Worm (Caenorhabditis elegans) whole organism, L4 larva: ENCODE results near the gene R10D12.10.

Experiments
- F49E8.2 ChIP-seq: sonication (generic microtip); optimal IDR thresholded peaks from 2 replicates; lab custom pipeline; 2016; ENCODE audit warnings: missing compliant biosample characterization, mild to moderate bottlenecking, missing genetic modification characterization, borderline replicate concordance
- aha-1 ChIP-seq: fragments of 150-350 bp; peaks from one replicate; lab custom pipeline; 2014; ENCODE audit warnings: missing biosample characterization, missing genetic modification characterization
- daf-16 ChIP-seq, 3 experiments: sonication (generic microtip); optimal IDR thresholded peaks; 2 replicates each; lab custom pipeline; 2016 to 2017; ENCODE audit warnings: missing genetic modification characterization in 3 of 3, missing genetic modification reagents in 3 of 3, mild to moderate bottlenecking in 2 of 3, missing compliant biosample characterization in 2 of 3, missing biosample characterization in 1 of 3, moderate library complexity in 1 of 3
- fkh-10 ChIP-seq: fragments of 150-350 bp; optimal IDR thresholded peaks from 2 replicates; lab custom pipeline; 2014; ENCODE audit warnings: missing biosample characterization, missing genetic modification reagents, missing genetic modification characterization
- lin-13 ChIP-seq: fragments of 150-350 bp; optimal IDR thresholded peaks from 2 replicates; lab custom pipeline; 2014; ENCODE audit warnings: missing biosample characterization, missing genetic modification reagents, missing genetic modification characterization
- lin-29 ChIP-seq: fragments of 200-800 bp; sonication (Bioruptor generic); IDR thresholded peaks from 2 replicates; pipeline ENCODE4 v1.3.6; 2022; ENCODE audit warnings: missing genetic modification reagents, missing genetic modification characterization, missing compliant biosample characterization
- mxl-2 ChIP-seq: fragments of 200-800 bp; sonication (Bioruptor generic); conservative IDR thresholded peaks from 2 replicates; pipeline ENCODE4 v1.3.6; 2022; ENCODE audit warnings: missing genetic modification reagents, missing genetic modification characterization, missing compliant biosample characterization
- nhr-10 ChIP-seq: fragments of 150-350 bp; optimal IDR thresholded peaks from 2 replicates; lab custom pipeline; 2014; ENCODE audit warnings: missing biosample characterization, missing genetic modification characterization
- nhr-237 ChIP-seq: sonication (generic microtip); optimal IDR thresholded peaks from 2 replicates; lab custom pipeline; 2017; ENCODE audit warnings: missing biosample characterization, missing genetic modification characterization
- nhr-41 ChIP-seq: fragments of 200-800 bp; sonication (Bioruptor generic); IDR thresholded peaks from 2 replicates; pipeline ENCODE4 v1.3.6; 2022; ENCODE audit warnings: missing genetic modification reagents, missing genetic modification characterization, missing compliant biosample characterization
- nhr-77 ChIP-seq: fragments of 150-350 bp; optimal IDR thresholded peaks from 2 replicates; lab custom pipeline; 2014; ENCODE audit warnings: missing biosample characterization, missing genetic modification characterization
- rbr-2 ChIP-seq: sonication (generic microtip); optimal IDR thresholded peaks from 2 replicates; lab custom pipeline; 2016; ENCODE audit warnings: missing genotype, missing genetic modification characterization, missing compliant biosample characterization
- skn-1 ChIP-seq: fragments of 150-350 bp; optimal IDR thresholded peaks from 2 replicates; lab custom pipeline; 2014; ENCODE audit warnings: missing biosample characterization, missing genetic modification characterization
- zfp-3 ChIP-seq: fragments of 200-800 bp; sonication (Bioruptor generic); conservative IDR thresholded peaks from 2 replicates; pipeline ENCODE4 v1.3.6; 2022; ENCODE audit warnings: missing genetic modification reagents, missing genetic modification characterization, missing compliant biosample characterization

ce11 chrV:13908916-13909176 is 49.3 kb downstream of the R10D12.10 start, which contains the start of gene C06B3.6:
- TF ChIP-seq nhr-10 (tag; lab: Kevin White, UChicago), result no peak
- no peak for TF ChIP-seq rbr-2 (tag; lab: Kevin White, UChicago)
- no peak for TF ChIP-seq zfp-3 (GFP tag; lab: Robert Waterston, UW)
- no peak for TF ChIP-seq skn-1 (tag; lab: Kevin White, UChicago)
- TF ChIP-seq mxl-2 (GFP tag; lab: Robert Waterston, UW), result no peak
- TF ChIP-seq daf-16 (GFP tag; optimal IDR thresholded peaks at IDR 0.05; lab: Kevin White, UChicago), result no peak
- TF ChIP-seq daf-16 (tag; optimal IDR thresholded peaks at IDR 0.05; lab: Kevin White, UChicago), result no peak
- no peak for TF ChIP-seq nhr-77 (tag; lab: Kevin White, UChicago)
- TF ChIP-seq aha-1 (tag; lab: Kevin White, UChicago), result peak; percentile 95
- TF ChIP-seq F49E8.2 (tag; lab: Kevin White, UChicago), result no peak
- TF ChIP-seq fkh-10 (GFP tag; lab: Kevin White, UChicago), result no peak
- TF ChIP-seq lin-13, result no peak
- TF ChIP-seq lin-29 (GFP tag; lab: Robert Waterston, UW), result no peak
- no peak for TF ChIP-seq nhr-237
- TF ChIP-seq nhr-41 (GFP tag; lab: Robert Waterston, UW), result no peak
